Fruit fly (Drosophila melanogaster): ENCODE results near the gene CheB38a.

Gene CheB38a

dm6 chr2L:20778380-20778779 lies 40.0 kb downstream of the CheB38a start (continued):
- TF ChIP-seq CG17328 (GFP tag; IDR thresholded peaks at IDR 0.05) = no peak
- TF ChIP-seq sens-2 (GFP tag; IDR thresholded peaks at IDR 0.05) = no peak
- TF ChIP-seq stc (GFP tag; IDR thresholded peaks at IDR 0.05) = no peak
- TF ChIP-seq Sox102F (GFP tag; optimal IDR thresholded peaks at IDR 0.05) = no peak
- peak in 1 of 2 experiments; percentile 28 for TF ChIP-seq eve (GFP tag; optimal IDR thresholded peaks at IDR 0.05)
- TF ChIP-seq CG11696 (GFP tag; IDR thresholded peaks at IDR 0.05) = no peak
- TF ChIP-seq CG17361 (GFP tag; IDR thresholded peaks at IDR 0.05) = no peak
- TF ChIP-seq Spps (tag; optimal IDR thresholded peaks at IDR 0.05) = no peak
- TF ChIP-seq CG30431 (GFP tag; optimal IDR thresholded peaks at IDR 0.05) = no peak
- TF ChIP-seq CG32767 (GFP tag; IDR thresholded peaks at IDR 0.05) = no peak
- TF ChIP-seq CG3838 (GFP tag; optimal IDR thresholded peaks at IDR 0.05) = no peak
- no peak for TF ChIP-seq fd64A (GFP tag; optimal IDR thresholded peaks at IDR 0.05)
- no peak for TF ChIP-seq chm (GFP tag; IDR thresholded peaks at IDR 0.05)
- TF ChIP-seq TFAM (GFP tag; optimal IDR thresholded peaks at IDR 0.05) = no peak
- no peak for TF ChIP-seq CG17385 (GFP tag; optimal IDR thresholded peaks at IDR 0.05)
- no peak for TF ChIP-seq HmgZ (tag; optimal IDR thresholded peaks at IDR 0.05)
- TF ChIP-seq pho (GFP tag; optimal IDR thresholded peaks at IDR 0.05) = no peak
- no peak for TF ChIP-seq B-H2 (GFP tag; optimal IDR thresholded peaks at IDR 0.05)
- no peak for TF ChIP-seq Hmr (GFP tag; optimal IDR thresholded peaks at IDR 0.05)
- no peak for TF ChIP-seq CG1603 (tag; optimal IDR thresholded peaks at IDR 0.05)
- TF ChIP-seq CG4328 (GFP tag; optimal IDR thresholded peaks at IDR 0.05) = no peak
- no peak for TF ChIP-seq CG11093 (GFP tag; IDR thresholded peaks at IDR 0.05)
- TF ChIP-seq CG18619 (GFP tag; optimal IDR thresholded peaks at IDR 0.05) = no peak
- no peak for TF ChIP-seq vvl (GFP tag; IDR thresholded peaks at IDR 0.05)
- TF ChIP-seq Side (GFP tag; optimal IDR thresholded peaks at IDR 0.05) = no peak
- no peak for TF ChIP-seq D19B (GFP tag; optimal IDR thresholded peaks at IDR 0.05)
- peak; percentile 91 for TF ChIP-seq twi (tag; optimal IDR thresholded peaks at IDR 0.05)
- TF ChIP-seq bbx (GFP tag; IDR thresholded peaks at IDR 0.05; ENCODE audit: partially characterized antibody) = no peak
- no peak for TF ChIP-seq crc (GFP tag; optimal IDR thresholded peaks at IDR 0.05)
- no peak for TF ChIP-seq CG1647 (GFP tag; optimal IDR thresholded peaks at IDR 0.05)
- no peak for TF ChIP-seq bowl (GFP tag; IDR thresholded peaks at IDR 0.05)
- TF ChIP-seq sc (optimal IDR thresholded peaks at IDR 0.05) = no peak
- no peak for TF ChIP-seq sc (GFP tag; optimal IDR thresholded peaks at IDR 0.05)
- TF ChIP-seq grn (GFP tag; optimal IDR thresholded peaks at IDR 0.05) = no peak
- TF ChIP-seq insv (GFP tag; optimal IDR thresholded peaks at IDR 0.05) = no peak

dm6 chr2L:20776940-20777502 lies 41.3 kb downstream of the CheB38a start:
- peak; percentile 89 for TF ChIP-seq cad (GFP tag; optimal IDR thresholded peaks at IDR 0.05)
- TF ChIP-seq D (optimal IDR thresholded peaks at IDR 0.05) = no peak
- TF ChIP-seq D (GFP tag; optimal IDR thresholded peaks at IDR 0.05) = no peak
- no peak for TF ChIP-seq CG4730 (GFP tag; IDR thresholded peaks at IDR 0.05)
- no peak for TF ChIP-seq CG5245 (GFP tag; optimal IDR thresholded peaks at IDR 0.05)
- no peak for TF ChIP-seq CG30020 (tag; optimal IDR thresholded peaks at IDR 0.05)
- no peak for TF ChIP-seq Trl (optimal IDR thresholded peaks at IDR 0.05)
- no peak for TF ChIP-seq Trl (GFP tag; optimal IDR thresholded peaks at IDR 0.05)
- TF ChIP-seq z (GFP tag; IDR thresholded peaks at IDR 0.05) = peak; percentile 60; the same call in 1 of the 3 replicates
- TF ChIP-seq Sin3A (optimal IDR thresholded peaks at IDR 0.05) = no peak
- TF ChIP-seq lilli (GFP tag; optimal IDR thresholded peaks at IDR 0.05) = no peak
- peak; percentile 71 for TF ChIP-seq CG1832 (GFP tag; optimal IDR thresholded peaks at IDR 0.05)
- no peak for TF ChIP-seq CG11247 (GFP tag; IDR thresholded peaks at IDR 0.05)
- peak; percentile 16 for TF ChIP-seq phol (tag; optimal IDR thresholded peaks at IDR 0.05)
- TF ChIP-seq CG7556 (GFP tag; optimal IDR thresholded peaks at IDR 0.05) = no peak
- no peak for TF ChIP-seq CG8290 (GFP tag; optimal IDR thresholded peaks at IDR 0.05)
- TF ChIP-seq CG8290 (tag; optimal IDR thresholded peaks at IDR 0.05) = no peak
- no peak for TF ChIP-seq Side (GFP tag; optimal IDR thresholded peaks at IDR 0.05)
- TF ChIP-seq Nf-YB (GFP tag; optimal IDR thresholded peaks at IDR 0.05) = peak; percentile 87
- TF ChIP-seq CG10321 (GFP tag; IDR thresholded peaks at IDR 0.05) = 0 out of 2 replicates have a peak, but pooled peaks have one; percentile 21
- no peak for TF ChIP-seq CG8388 (GFP tag; optimal IDR thresholded peaks at IDR 0.05)
- TF ChIP-seq Nf-YC (tag; optimal IDR thresholded peaks at IDR 0.05) = peak; percentile 68

All from whole organism, embryonic.